Worm (Caenorhabditis elegans): Measurements from ENCODE around the gene lipl-1.

The lipl-1 gene

DNA sequence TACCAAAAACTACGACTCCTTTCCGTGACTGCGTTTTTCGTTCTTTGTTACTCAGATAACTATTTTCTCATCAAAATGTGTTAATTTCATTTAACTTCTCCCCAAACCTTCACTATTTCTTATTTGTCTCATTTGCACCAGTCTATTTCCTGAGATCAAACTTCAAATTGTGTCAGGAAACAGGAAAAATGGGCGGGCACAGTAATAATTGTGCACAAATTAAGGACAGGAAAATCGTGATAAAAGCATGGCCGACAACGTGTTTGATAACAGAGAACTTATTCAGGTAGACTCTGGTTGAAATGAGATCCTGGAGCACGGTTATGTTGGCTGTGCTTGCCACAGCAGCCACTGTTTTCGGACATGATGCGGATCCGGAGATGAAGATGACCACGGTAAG, at the start of gene lipl-1:
Gene lipl-1 (plus strand): TSS at position 282 of the 400 bp plus-strand sequence.
- TF ChIP-seq F44E2.7 (GFP tag; IDR thresholded peaks at IDR 0.05) (no peak), dmd-6 (GFP tag; IDR thresholded peaks at IDR 0.05) (peak; percentile 67), nhr-28 (tag; optimal IDR thresholded peaks at IDR 0.05) (peak; percentile 58), tag-97 (GFP tag; IDR thresholded peaks at IDR 0.05) (no peak), hif-1 (tag; optimal IDR thresholded peaks at IDR 0.05) (no peak), daf-19 (GFP tag; conservative IDR thresholded peaks at IDR 0.05) (no peak), lin-29 (GFP tag; IDR thresholded peaks at IDR 0.05) (no peak), F10B5.3 (tag; optimal IDR thresholded peaks at IDR 0.05) (no peak), F49E8.2 (tag; optimal IDR thresholded peaks at IDR 0.05; ENCODE audit: borderline replicate concordance) (no peak), aly-2 (tag; optimal IDR thresholded peaks at IDR 0.05) (no peak), zip-11 (GFP tag; IDR thresholded peaks at IDR 0.05) (no peak), ZK546.5 (tag; optimal IDR thresholded peaks at IDR 0.05) (no peak), ZK337.2 (GFP tag; IDR thresholded peaks at IDR 0.05) (no peak), mxl-3 (GFP tag; optimal IDR thresholded peaks at IDR 0.05) (peak; percentile 54), daf-16 (GFP tag; optimal IDR thresholded peaks at IDR 0.05) (no peak), daf-16 (tag; optimal IDR thresholded peaks at IDR 0.05) (peak; percentile 14), rbr-2 (tag; optimal IDR thresholded peaks at IDR 0.05) (no peak), egl-43 (GFP tag; IDR thresholded peaks at IDR 0.05) (no peak), duxl-1 (tag; optimal IDR thresholded peaks at IDR 0.05; ENCODE audit: poor library complexity) (no peak)

DNA sequence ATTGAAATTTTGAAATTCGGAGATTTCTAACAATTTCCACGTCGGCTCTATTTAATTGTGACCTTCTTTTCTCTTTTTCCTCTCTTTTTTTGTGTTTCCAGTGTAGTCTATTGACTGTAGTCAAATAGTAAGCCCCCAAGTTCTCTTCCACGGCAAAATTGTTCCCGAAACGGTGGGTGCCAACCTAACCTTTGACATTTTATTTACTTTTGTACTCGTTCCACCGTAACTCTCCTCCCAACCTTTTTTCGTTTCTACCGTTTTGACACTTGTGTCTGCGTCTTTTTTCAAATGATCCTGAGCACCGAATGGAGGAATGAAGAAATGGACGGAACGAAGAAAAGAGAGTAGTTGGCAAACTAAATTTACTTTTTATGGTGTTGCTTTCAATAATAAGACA, 49.0 kb upstream of the lipl-1 start:
- TF ChIP-seq fkh-10 (GFP tag; optimal IDR thresholded peaks at IDR 0.05): no peak
- TF ChIP-seq nhr-25 (tag; optimal IDR thresholded peaks at IDR 0.05; ENCODE audit: borderline replicate concordance, insufficient read depth): no peak
- TF ChIP-seq R02D3.7 (tag; optimal IDR thresholded peaks at IDR 0.05): no peak
- TF ChIP-seq ZK546.5 (tag; optimal IDR thresholded peaks at IDR 0.05): no peak
- no peak for TF ChIP-seq ztf-11 (tag; optimal IDR thresholded peaks at IDR 0.05)
- TF ChIP-seq unc-62 (GFP tag; optimal IDR thresholded peaks at IDR 0.05 in 1 of 2): peak in 1 of 2 experiments; percentile 47
- no peak for TF ChIP-seq unc-62 (tag; optimal IDR thresholded peaks at IDR 0.05)
- TF ChIP-seq lin-13 (GFP tag; optimal IDR thresholded peaks at IDR 0.05): no peak
- TF ChIP-seq mdt-29 (GFP tag; IDR thresholded peaks at IDR 0.05): no peak
- peak; percentile 13 for TF ChIP-seq nhr-28 (tag; optimal IDR thresholded peaks at IDR 0.05)
- TF ChIP-seq ceh-82 (tag; optimal IDR thresholded peaks at IDR 0.05): no peak
- TF ChIP-seq fos-1 (tag; optimal IDR thresholded peaks at IDR 0.05): no peak

ce11 chrV:12871753-12872152, 48.0 kb upstream of the lipl-1 start, which contains the start of gene bus-19:
TSS of gene bus-19 (plus strand) at chrV:12872053.
- no peak for TF ChIP-seq dpl-1 (GFP tag; optimal IDR thresholded peaks at IDR 0.05)
- peak in 1 of 2 experiments; percentile 4 for TF ChIP-seq unc-62 (GFP tag; optimal IDR thresholded peaks at IDR 0.05 in 1 of 2)
- TF ChIP-seq unc-62 (tag; optimal IDR thresholded peaks at IDR 0.05): no peak

ce11 chrV:12875850-12876249, 43.9 kb upstream of the lipl-1 start:
- TF ChIP-seq dmd-8 (GFP tag; IDR thresholded peaks at IDR 0.05) (no peak), unc-62 (GFP tag; optimal IDR thresholded peaks at IDR 0.05 in 1 of 2) (peak in 1 of 2 experiments; percentile 93), unc-62 (tag; optimal IDR thresholded peaks at IDR 0.05) (no peak), T26A8.4 (GFP tag; IDR thresholded peaks at IDR 0.05) (no peak), dve-1 (tag; optimal IDR thresholded peaks at IDR 0.05; ENCODE audit: insufficient read depth) (no peak), nhr-11 (tag; optimal IDR thresholded peaks at IDR 0.05) (no peak), Y75B8A.6 (GFP tag; IDR thresholded peaks at IDR 0.05) (no peak), nhr-28 (tag; optimal IDR thresholded peaks at IDR 0.05) (peak; percentile 33), ces-1 (GFP tag; optimal IDR thresholded peaks at IDR 0.05) (no peak), tag-97 (GFP tag; IDR thresholded peaks at IDR 0.05) (no peak), vab-7 (GFP tag; IDR thresholded peaks at IDR 0.05) (no peak), lin-15B (tag; optimal IDR thresholded peaks at IDR 0.05) (no peak), madf-5 (GFP tag; IDR thresholded peaks at IDR 0.05) (no peak), fos-1 (tag; optimal IDR thresholded peaks at IDR 0.05) (no peak)
